In genomic region chr3R:15197373-15197772, dm6 we compare ENCODE assay signal across 1 fruit fly cellular context.
TF ChIP-seq lines count a peak whose summit lies in the region.

No protein-coding gene starts in this region.

TF ChIP-seq in whole organism, embryonic, 481 proteins besides CTCF, POLR2A, EP300 and RAD21 (continued from another document):
- TF ChIP-seq Scr (GFP tag; IDR thresholded peaks at IDR 0.05; lab: Robert Waterston, UW; ENCODE audit: partially characterized antibody) (no peak), sqz (GFP tag; optimal IDR thresholded peaks at IDR 0.05; lab: Kevin White, UChicago) (no peak), CG15073 (GFP tag; optimal IDR thresholded peaks at IDR 0.05; lab: Kevin White, UChicago) (no peak), caup (GFP tag; optimal IDR thresholded peaks at IDR 0.05; lab: Kevin White, UChicago; ENCODE audit: severe bottlenecking) (no peak), CG7556 (GFP tag; optimal IDR thresholded peaks at IDR 0.05; lab: Kevin White, UChicago) (no peak), CG2678 (tag; optimal IDR thresholded peaks at IDR 0.05; lab: Kevin White, UChicago) (peak; percentile 2), cwo (GFP tag; optimal IDR thresholded peaks at IDR 0.05; lab: Kevin White, UChicago) (no peak), CG13296 (GFP tag; optimal IDR thresholded peaks at IDR 0.05; lab: Kevin White, UChicago) (peak; percentile 20), Kr (GFP tag; optimal IDR thresholded peaks at IDR 0.05; lab: Kevin White, UChicago) (no peak), NfI (GFP tag; optimal IDR thresholded peaks at IDR 0.05; lab: Kevin White, UChicago) (no peak), Atf6 (GFP tag; IDR thresholded peaks at IDR 0.05; lab: Robert Waterston, UW) (no peak), CG15011 (GFP tag; optimal IDR thresholded peaks at IDR 0.05; lab: Kevin White, UChicago) (no peak), slou (GFP tag; optimal IDR thresholded peaks at IDR 0.05; lab: Kevin White, UChicago) (no peak), lmd (GFP tag; IDR thresholded peaks at IDR 0.05; lab: Robert Waterston, UW) (no peak), maf-S (GFP tag; optimal IDR thresholded peaks at IDR 0.05; lab: Kevin White, UChicago) (no peak), jumu (GFP tag; optimal IDR thresholded peaks at IDR 0.05; lab: Kevin White, UChicago) (no peak), Rx (GFP tag; IDR thresholded peaks at IDR 0.05; lab: Robert Waterston, UW) (no peak), Pdp1 (GFP tag; optimal IDR thresholded peaks at IDR 0.05; lab: Kevin White, UChicago) (peak in 1 of 2 experiments; percentile 74), vvl (GFP tag; IDR thresholded peaks at IDR 0.05; lab: Robert Waterston, UW) (no peak), CG16863 (GFP tag; optimal IDR thresholded peaks at IDR 0.05; lab: Kevin White, UChicago) (no peak), CG6254 (GFP tag; optimal IDR thresholded peaks at IDR 0.05; lab: Kevin White, UChicago) (no peak), MBD-R2 (GFP tag; IDR thresholded peaks at IDR 0.05; lab: Robert Waterston, UW) (no peak), Neu2 (GFP tag; optimal IDR thresholded peaks at IDR 0.05; lab: Kevin White, UChicago; ENCODE audit: borderline replicate concordance) (no peak), CG7987 (GFP tag; optimal IDR thresholded peaks at IDR 0.05; lab: Kevin White, UChicago) (peak; percentile 6), CG10274 (GFP tag; optimal IDR thresholded peaks at IDR 0.05; lab: Kevin White, UChicago) (no peak), CG18476 (GFP tag; optimal IDR thresholded peaks at IDR 0.05; lab: Kevin White, UChicago) (peak; percentile 24), abd-A (tag; optimal IDR thresholded peaks at IDR 0.05; lab: Kevin White, UChicago) (no peak), CG2116 (GFP tag; optimal IDR thresholded peaks at IDR 0.05; lab: Kevin White, UChicago) (no peak), usp (GFP tag; optimal IDR thresholded peaks at IDR 0.05; lab: Kevin White, UChicago) (no peak), Ptx1 (GFP tag; IDR thresholded peaks at IDR 0.05; lab: Robert Waterston, UW) (no peak), CG6765 (GFP tag; optimal IDR thresholded peaks at IDR 0.05; lab: Kevin White, UChicago) (peak; percentile 1), rib (GFP tag; IDR thresholded peaks at IDR 0.05; lab: Robert Waterston, UW) (no peak), dmrt11E (tag; optimal IDR thresholded peaks at IDR 0.05; lab: Kevin White, UChicago) (no peak), mam (GFP tag; optimal IDR thresholded peaks at IDR 0.05; lab: Kevin White, UChicago) (no peak), CG13775 (GFP tag; optimal IDR thresholded peaks at IDR 0.05; lab: Kevin White, UChicago) (no peak), tio (GFP tag; optimal IDR thresholded peaks at IDR 0.05; lab: Kevin White, UChicago) (no peak), CG7357 (GFP tag; IDR thresholded peaks at IDR 0.05; lab: Robert Waterston, UW) (no peak), Gug (GFP tag; IDR thresholded peaks at IDR 0.05; lab: Robert Waterston, UW) (no peak), CG10321 (GFP tag; IDR thresholded peaks at IDR 0.05; lab: Robert Waterston, UW) (no peak), lab (GFP tag; optimal IDR thresholded peaks at IDR 0.05; lab: Kevin White, UChicago) (peak; percentile 20), sr (GFP tag; IDR thresholded peaks at IDR 0.05; lab: Robert Waterston, UW) (no peak), Awh (GFP tag; IDR thresholded peaks at IDR 0.05; lab: Robert Waterston, UW) (peak; percentile 36; the same call in 1 of the 2 replicates), CG16779 (GFP tag; IDR thresholded peaks at IDR 0.05; lab: Robert Waterston, UW) (no peak), CG4404 (GFP tag; IDR thresholded peaks at IDR 0.05; lab: Robert Waterston, UW) (no peak), aop (GFP tag; IDR thresholded peaks at IDR 0.05; lab: Robert Waterston, UW) (no peak), CG13424 (tag; optimal IDR thresholded peaks at IDR 0.05; lab: Kevin White, UChicago) (no peak), sug (tag; optimal IDR thresholded peaks at IDR 0.05; lab: Kevin White, UChicago) (peak; percentile 24), Opbp (GFP tag; IDR thresholded peaks at IDR 0.05; lab: Robert Waterston, UW; ENCODE audit: partially characterized antibody) (no peak), gro (GFP tag; optimal IDR thresholded peaks at IDR 0.05; lab: Kevin White, UChicago) (no peak), MTF-1 (GFP tag; optimal IDR thresholded peaks at IDR 0.05; lab: Kevin White, UChicago; ENCODE audit: borderline replicate concordance) (no peak), croc (GFP tag; conservative IDR thresholded peaks at IDR 0.05; lab: Robert Waterston, UW) (no peak), CG1529 (GFP tag; optimal IDR thresholded peaks at IDR 0.05; lab: Kevin White, UChicago) (no peak), dpn (GFP tag; optimal IDR thresholded peaks at IDR 0.05; lab: Kevin White, UChicago) (no peak), nerfin-2 (GFP tag; IDR thresholded peaks at IDR 0.05; lab: Robert Waterston, UW; ENCODE audit: partially characterized antibody) (no peak), CG16813 (GFP tag; IDR thresholded peaks at IDR 0.05; lab: Robert Waterston, UW; ENCODE audit: partially characterized antibody) (no peak), bab2 (GFP tag; optimal IDR thresholded peaks at IDR 0.05; lab: Kevin White, UChicago) (no peak), Ets65A (GFP tag; lab: Kevin White, UChicago) (no peak), CG17359 (tag; optimal IDR thresholded peaks at IDR 0.05; lab: Kevin White, UChicago) (no peak), CG7786 (GFP tag; optimal IDR thresholded peaks at IDR 0.05; lab: Kevin White, UChicago) (no peak), Atf3 (GFP tag; optimal IDR thresholded peaks at IDR 0.05; lab: Kevin White, UChicago) (no peak), Eip74EF (GFP tag; optimal IDR thresholded peaks at IDR 0.05; lab: Kevin White, UChicago) (no peak), ro (GFP tag; IDR thresholded peaks at IDR 0.05; lab: Robert Waterston, UW) (no peak), ind (GFP tag; optimal IDR thresholded peaks at IDR 0.05; lab: Kevin White, UChicago) (no peak), CG11723 (GFP tag; optimal IDR thresholded peaks at IDR 0.05; lab: Kevin White, UChicago) (no peak), CG13894 (tag; optimal IDR thresholded peaks at IDR 0.05; lab: Kevin White, UChicago) (peak; percentile 25), otp (GFP tag; IDR thresholded peaks at IDR 0.05; lab: Robert Waterston, UW) (no peak), CG6791 (GFP tag; IDR thresholded peaks at IDR 0.05; lab: Robert Waterston, UW; ENCODE audit: partially characterized antibody) (no peak), psq (GFP tag; optimal IDR thresholded peaks at IDR 0.05; lab: Kevin White, UChicago) (no peak), bsh (GFP tag; optimal IDR thresholded peaks at IDR 0.05; lab: Kevin White, UChicago) (no peak), CG18599 (GFP tag; optimal IDR thresholded peaks at IDR 0.05; lab: Kevin White, UChicago) (peak; percentile 5), H15 (GFP tag; IDR thresholded peaks at IDR 0.05; lab: Robert Waterston, UW) (no peak), sd (tag; optimal IDR thresholded peaks at IDR 0.05; lab: Kevin White, UChicago) (no peak), cg (GFP tag; optimal IDR thresholded peaks at IDR 0.05; lab: Kevin White, UChicago) (no peak), Gsc (GFP tag; IDR thresholded peaks at IDR 0.05; lab: Robert Waterston, UW) (no peak), Lhr (GFP tag; optimal IDR thresholded peaks at IDR 0.05; lab: Kevin White, UChicago) (no peak), Dref (GFP tag; IDR thresholded peaks at IDR 0.05; lab: Robert Waterston, UW) (no peak), HHEX (GFP tag; optimal IDR thresholded peaks at IDR 0.05; lab: Kevin White, UChicago) (peak; percentile 12), CG1647 (GFP tag; optimal IDR thresholded peaks at IDR 0.05; lab: Kevin White, UChicago) (no peak), CG14050 (GFP tag; IDR thresholded peaks at IDR 0.05; lab: Robert Waterston, UW) (no peak), YL-1 (GFP tag; optimal IDR thresholded peaks at IDR 0.05; lab: Kevin White, UChicago) (no peak), CG10267 (tag; optimal IDR thresholded peaks at IDR 0.05; lab: Kevin White, UChicago) (no peak), ewg (GFP tag; optimal IDR thresholded peaks at IDR 0.05; lab: Kevin White, UChicago) (no peak), CG6854 (GFP tag; optimal IDR thresholded peaks at IDR 0.05; lab: Kevin White, UChicago) (no peak), pum (GFP tag; optimal IDR thresholded peaks at IDR 0.05; lab: Kevin White, UChicago) (no peak), danr (GFP tag; IDR thresholded peaks at IDR 0.05; lab: Robert Waterston, UW) (no peak), CG31224 (GFP tag; IDR thresholded peaks at IDR 0.05; lab: Robert Waterston, UW) (no peak), repo (GFP tag; optimal IDR thresholded peaks at IDR 0.05; lab: Kevin White, UChicago) (no peak), CG9437 (GFP tag; optimal IDR thresholded peaks at IDR 0.05; lab: Kevin White, UChicago) (no peak)
